Fruit fly (Drosophila melanogaster) whole organism, adult: Measurements from ENCODE around the gene aux.

Source experiments
- CG11617 ChIP-seq: fragments of 200-800 bp; sonication (Bioruptor generic); optimal IDR thresholded peaks from 2 replicates; lab custom pipeline; 2017; ENCODE audit warnings: mild to moderate bottlenecking, missing biosample characterization, missing genetic modification reagents, missing genetic modification characterization
- CG12768 ChIP-seq: fragments of 200-800 bp; sonication (Bioruptor generic); optimal IDR thresholded peaks from 2 replicates; lab custom pipeline; 2017; ENCODE audit warnings: missing biosample characterization, missing genetic modification characterization, mild to moderate bottlenecking, moderate library complexity, missing genetic modification reagents
- CG14711 ChIP-seq: fragments of 200-800 bp; sonication (Bioruptor generic); optimal IDR thresholded peaks from 2 replicates; lab custom pipeline; 2018; ENCODE audit warnings: missing biosample characterization, mild to moderate bottlenecking, missing genetic modification characterization, moderate library complexity
- CG1620 ChIP-seq: fragments of 200-800 bp; sonication (Bioruptor generic); optimal IDR thresholded peaks from 2 replicates; lab custom pipeline; 2016; ENCODE audit warnings: missing biosample characterization, missing genetic modification characterization
- CG33017 ChIP-seq: fragments of 200-800 bp; sonication (Bioruptor generic); optimal IDR thresholded peaks from 2 replicates; lab custom pipeline; 2018; ENCODE audit warnings: missing biosample characterization, mild to moderate bottlenecking, missing genetic modification characterization, moderate library complexity
- CG5204 ChIP-seq: fragments of 200-800 bp; sonication (Bioruptor generic); optimal IDR thresholded peaks from 2 replicates; lab custom pipeline; 2016; ENCODE audit warnings: missing biosample characterization, missing genetic modification characterization
- CG7045 ChIP-seq: fragments of 200-800 bp; sonication (Bioruptor generic); optimal IDR thresholded peaks from 2 replicates; lab custom pipeline; 2017; ENCODE audit warnings: missing biosample characterization, mild to moderate bottlenecking, missing genetic modification characterization
- CG7101 ChIP-seq: fragments of 200-800 bp; sonication (Bioruptor generic); optimal IDR thresholded peaks from 2 replicates; lab custom pipeline; 2018; ENCODE audit warnings: missing biosample characterization, mild to moderate bottlenecking, missing genetic modification characterization, moderate library complexity
- Clk ChIP-seq: fragments of 200-800 bp; sonication (Bioruptor generic); optimal IDR thresholded peaks from 2 replicates; lab custom pipeline; 2017; ENCODE audit warnings: missing biosample characterization, missing genetic modification characterization
- Crg-1 ChIP-seq: fragments of 200-800 bp; sonication (Bioruptor generic); optimal IDR thresholded peaks from 2 replicates; lab custom pipeline; 2016; ENCODE audit warnings: missing biosample characterization, missing genetic modification characterization
- Hr96 ChIP-seq: fragments of 200-800 bp; sonication (Bioruptor generic); optimal IDR thresholded peaks from 2 replicates; lab custom pipeline; 2016; ENCODE audit warnings: missing biosample characterization, missing genetic modification characterization
- Mnt ChIP-seq: fragments of 200-800 bp; sonication (Bioruptor generic); optimal IDR thresholded peaks from 2 replicates; lab custom pipeline; 2016; ENCODE audit warnings: missing biosample characterization, mild to moderate bottlenecking, missing genetic modification characterization
- bab1 ChIP-seq: fragments of 200-800 bp; sonication (Bioruptor generic); optimal IDR thresholded peaks from 3 replicates; lab custom pipeline; 2019; ENCODE audit warnings: missing biosample characterization, mild to moderate bottlenecking, missing genetic modification characterization, moderate library complexity
- cic ChIP-seq: fragments of 200-800 bp; sonication (Bioruptor generic); optimal IDR thresholded peaks from 2 replicates; lab custom pipeline; 2017; ENCODE audit warnings: missing biosample characterization, mild to moderate bottlenecking, missing genetic modification characterization, moderate library complexity
- cnc ChIP-seq, 2 experiments: fragments of >200 bp; optimal IDR thresholded peaks; 2 replicates each; lab custom pipeline; 2017
- kay ChIP-seq: fragments of 200-800 bp; sonication (Bioruptor generic); peaks from one replicate; lab custom pipeline; 2016; ENCODE audit warnings: missing biosample characterization, missing genetic modification characterization, borderline replicate concordance
- ovo ChIP-seq: fragments of 200-800 bp; sonication (Bioruptor generic); optimal IDR thresholded peaks from 2 replicates; lab custom pipeline; 2016; ENCODE audit warnings: missing biosample characterization, missing genetic modification characterization
- pad ChIP-seq: fragments of 200-800 bp; sonication (Bioruptor generic); optimal IDR thresholded peaks from 3 replicates; lab custom pipeline; 2017; ENCODE audit warnings: missing biosample characterization, missing genetic modification characterization, mild to moderate bottlenecking, moderate library complexity, missing genetic modification reagents
- tj ChIP-seq: fragments of 200-800 bp; sonication (Bioruptor generic); optimal IDR thresholded peaks from 3 replicates; lab custom pipeline; 2017; ENCODE audit warnings: missing biosample characterization, mild to moderate bottlenecking, missing genetic modification characterization, moderate library complexity
- toe ChIP-seq: fragments of 200-800 bp; sonication (Bioruptor generic); optimal IDR thresholded peaks from 2 replicates; lab custom pipeline; 2016; ENCODE audit warnings: missing biosample characterization, missing genetic modification characterization

Gene aux

dm6 chr3R:4243096-4243940 lies 31.7 kb downstream of the aux start, which contains the start of gene CG34305:
TSS of gene CG34305 (minus strand) at chr3R:4243146.
- no peak for TF ChIP-seq Hr96 (GFP tag; lab: Kevin White, UChicago)
- TF ChIP-seq CG33017 (tag; lab: Kevin White, UChicago), result no peak
- no peak for TF ChIP-seq toe (GFP tag; lab: Kevin White, UChicago)
- TF ChIP-seq bab1, result no peak
- TF ChIP-seq CG11617, result no peak

- TF ChIP-seq Clk (GFP tag; lab: Kevin White, UChicago) (no peak), CG33017 (tag; lab: Kevin White, UChicago) (no peak), toe (GFP tag; lab: Kevin White, UChicago) (no peak), Crg-1 (GFP tag; lab: Kevin White, UChicago) (no peak), Hr96 (GFP tag; lab: Kevin White, UChicago) (no peak), Mnt (no peak), CG11617 (no peak), cnc (optimal IDR thresholded peaks at IDR 0.05; lab: Kevin White, UChicago) (no peak)
These were observed 35.0 kb downstream of the aux start, which contains the start of gene TwdlF for dm6 chr3R:4246578-4247070. TSS of gene TwdlF (plus strand) at chr3R:4247020.

dm6 chr3R:4249947-4250346 lies 38.4 kb downstream of the aux start:
- TF ChIP-seq CG1620 (GFP tag; lab: Kevin White, UChicago) (no peak), bab1 (no peak), kay (GFP tag; lab: Kevin White, UChicago) (no peak), CG33017 (tag; lab: Kevin White, UChicago) (no peak), toe (GFP tag; lab: Kevin White, UChicago) (no peak), CG7045 (GFP tag; lab: Kevin White, UChicago) (no peak), Mnt (no peak), Crg-1 (GFP tag; lab: Kevin White, UChicago) (no peak), CG5204 (GFP tag; lab: Kevin White, UChicago) (no peak), Clk (GFP tag; lab: Kevin White, UChicago) (no peak), cnc (optimal IDR thresholded peaks at IDR 0.05; lab: Kevin White, UChicago) (no peak), Hr96 (GFP tag; lab: Kevin White, UChicago) (no peak), CG7101 (tag; lab: Kevin White, UChicago) (no peak), ovo (GFP tag; lab: Kevin White, UChicago) (no peak), pad (no peak), cic (GFP tag; lab: Kevin White, UChicago) (no peak), CG14711 (tag; lab: Kevin White, UChicago) (no peak), tj (GFP tag; lab: Kevin White, UChicago) (no peak)

- TF ChIP-seq kay (GFP tag; lab: Kevin White, UChicago) (peak; percentile 74), CG14711 (tag; lab: Kevin White, UChicago) (no peak)
These were observed 39.7 kb downstream of the aux start, which contains the start of gene TwdlG for dm6 chr3R:4251241-4251640. TSS of gene TwdlG (minus strand) at chr3R:4251341.

DNA sequence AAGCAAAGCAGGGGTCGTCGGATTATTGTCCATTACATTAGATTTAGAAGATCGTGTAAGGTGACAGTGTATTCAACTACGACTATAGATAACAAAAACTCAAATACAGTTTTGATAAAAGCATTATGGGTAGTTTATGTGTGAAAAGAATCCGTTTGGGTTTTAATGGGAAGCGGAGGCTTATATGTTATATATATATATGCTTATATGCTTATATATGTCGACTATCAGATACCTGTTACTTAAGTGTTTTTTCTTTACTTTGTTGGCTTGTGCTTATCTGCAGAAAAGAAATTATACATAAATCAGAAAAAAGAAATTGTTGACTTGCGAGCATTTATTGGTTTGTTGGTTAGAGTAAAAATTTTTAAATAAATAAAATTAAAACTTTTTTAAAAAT lies 41.4 kb downstream of the aux start, which contains the start of gene CG14644:
Gene CG14644, minus strand, starts transcription at position 101 of the 400 bp plus-strand sequence.
- TF ChIP-seq Hr96 (GFP tag; lab: Kevin White, UChicago), result no peak
- no peak for TF ChIP-seq CG1620 (GFP tag; lab: Kevin White, UChicago)
- no peak for TF ChIP-seq ovo (GFP tag; lab: Kevin White, UChicago)
- TF ChIP-seq cnc (optimal IDR thresholded peaks at IDR 0.05; lab: Kevin White, UChicago), result no peak
- no peak for TF ChIP-seq Mnt
- no peak for TF ChIP-seq toe (GFP tag; lab: Kevin White, UChicago)
- no peak for TF ChIP-seq tj (GFP tag; lab: Kevin White, UChicago)

dm6 chr3R:4254408-4254807 lies 42.8 kb downstream of the aux start, which contains the start of gene TwdlV:
TSS of gene TwdlV (plus strand) at chr3R:4254708.
- TF ChIP-seq CG5204 (GFP tag; lab: Kevin White, UChicago) (no peak), CG1620 (GFP tag; lab: Kevin White, UChicago) (no peak), pad (no peak), CG7045 (GFP tag; lab: Kevin White, UChicago) (no peak), CG33017 (tag; lab: Kevin White, UChicago) (no peak), CG12768 (GFP tag; lab: Kevin White, UChicago) (no peak), CG14711 (tag; lab: Kevin White, UChicago) (no peak), Hr96 (GFP tag; lab: Kevin White, UChicago) (no peak), ovo (GFP tag; lab: Kevin White, UChicago) (no peak), tj (GFP tag; lab: Kevin White, UChicago) (no peak), CG7101 (tag; lab: Kevin White, UChicago) (no peak), cnc (optimal IDR thresholded peaks at IDR 0.05; lab: Kevin White, UChicago) (no peak), CG11617 (no peak), bab1 (no peak), cic (GFP tag; lab: Kevin White, UChicago) (no peak), Clk (GFP tag; lab: Kevin White, UChicago) (no peak), kay (GFP tag; lab: Kevin White, UChicago) (no peak), Crg-1 (GFP tag; lab: Kevin White, UChicago) (no peak), toe (GFP tag; lab: Kevin White, UChicago) (no peak)
